Worm (Caenorhabditis elegans) whole organism, L2 larva: ENCODE results near the gene C16C8.14.
"Not testable (repeated sequence)": the region's sequence is repeated elsewhere in the genome, so short reads cannot be mapped to it uniquely, and the experiment has no call there.

Experiments
- ZK546.5 ChIP-seq: sonication (generic microtip); optimal IDR thresholded peaks from 2 replicates; lab custom pipeline; 2017; ENCODE audit warnings: missing biosample characterization, missing genetic modification characterization
- aly-2 ChIP-seq: fragments of 150-350 bp; optimal IDR thresholded peaks from 2 replicates; lab custom pipeline; 2014; ENCODE audit warnings: missing biosample characterization, missing genetic modification characterization
- ama-1 ChIP-seq: fragments of 150-350 bp; optimal IDR thresholded peaks from 2 replicates; lab custom pipeline; 2018; ENCODE audit warnings: inconsistent platforms
- egl-27 ChIP-seq: sonication (generic microtip); optimal IDR thresholded peaks from 3 replicates; lab custom pipeline; 2017; ENCODE audit warnings: missing biosample characterization, missing genetic modification reagents, missing genetic modification characterization
- elt-1 ChIP-seq: fragments of 150-350 bp; optimal IDR thresholded peaks from 2 replicates; lab custom pipeline; 2014; ENCODE audit warnings: missing biosample characterization, missing genetic modification characterization
- nhr-11 ChIP-seq: fragments of 150-350 bp; optimal IDR thresholded peaks from 2 replicates; lab custom pipeline; 2014; ENCODE audit warnings: missing biosample characterization, missing genetic modification characterization
- nhr-12 ChIP-seq: fragments of 150-350 bp; optimal IDR thresholded peaks from 2 replicates; lab custom pipeline; 2014; ENCODE audit warnings: missing biosample characterization, missing genetic modification characterization
- snpc-4 ChIP-seq: fragments of 150-350 bp; optimal IDR thresholded peaks from 2 replicates; lab custom pipeline; 2014; ENCODE audit warnings: missing biosample characterization, missing genetic modification characterization
- ztf-11 ChIP-seq: sonication (generic microtip); optimal IDR thresholded peaks from 2 replicates; lab custom pipeline; 2017; ENCODE audit warnings: missing biosample characterization, missing genetic modification characterization

- not testable (repeated sequence) for TF ChIP-seq elt-1; aly-2; egl-27; snpc-4 (tag; lab: Kevin White, UChicago); nhr-12 (tag; lab: Kevin White, UChicago); ztf-11 (tag; lab: Kevin White, UChicago); nhr-11 (tag; lab: Kevin White, UChicago); ZK546.5 (tag; lab: Kevin White, UChicago); ama-1 (lab: Kevin White, UChicago)
Measured at ce11 chrII:3449514-3449913, at the start of gene C16C8.14.
